Worm (Caenorhabditis elegans) whole organism, early embryonic: ENCODE results near the gene F28D1.6.

Source experiments
- aly-1 ChIP-seq: sonication (generic microtip); optimal IDR thresholded peaks from 2 replicates; lab custom pipeline; 2016; ENCODE audit warnings: missing genetic modification characterization, missing compliant biosample characterization
- ama-1 ChIP-seq: fragments of 150-350 bp; optimal IDR thresholded peaks from 2 replicates; lab custom pipeline; 2014
- flt-1 ChIP-seq: fragments of 200-800 bp; sonication (Bioruptor generic); IDR thresholded peaks from 2 replicates; pipeline ENCODE4 v1.3.6; 2022; ENCODE audit warnings: missing genetic modification characterization, missing compliant biosample characterization
- hnd-1 ChIP-seq: sonication (generic microtip); optimal IDR thresholded peaks from 2 replicates; lab custom pipeline; 2016; ENCODE audit warnings: missing genetic modification characterization, missing compliant biosample characterization
- pes-1 ChIP-seq: fragments of 200-800 bp; sonication (Bioruptor generic); IDR thresholded peaks from 2 replicates; pipeline ENCODE4 v1.3.6; 2022; ENCODE audit warnings: missing genetic modification reagents, missing genetic modification characterization, missing compliant biosample characterization
- tbx-11 ChIP-seq: fragments of 200-800 bp; sonication (Bioruptor generic); IDR thresholded peaks from 2 replicates; pipeline ENCODE4 v1.3.6; 2022; ENCODE audit warnings: missing genetic modification characterization, missing compliant biosample characterization

ce11 chrIV:12334708-12335107, 50.3 kb downstream of the F28D1.6 start:
- TF ChIP-seq hnd-1 (tag; lab: Kevin White, UChicago) (no peak), aly-1 (tag; lab: Kevin White, UChicago) (no peak), pes-1 (GFP tag; lab: Robert Waterston, UW) (no peak), ama-1 (no peak), flt-1 (GFP tag; lab: Robert Waterston, UW) (no peak), tbx-11 (GFP tag; lab: Robert Waterston, UW) (no peak)
